Worm (Caenorhabditis elegans): ENCODE data around the gene tasp-1.

ce11 chrIII:10719057-10719456 lies 40.0 kb upstream of the tasp-1 start:
- TF ChIP-seq ztf-11 (tag; optimal IDR thresholded peaks at IDR 0.05) = no peak
- TF ChIP-seq aly-2 (tag; optimal IDR thresholded peaks at IDR 0.05) = no peak
- no peak for TF ChIP-seq Y55F3AM.14 (GFP tag; optimal IDR thresholded peaks at IDR 0.05)
- TF ChIP-seq elt-1 (tag; optimal IDR thresholded peaks at IDR 0.05) = no peak
- peak; percentile 5 for TF ChIP-seq lin-13 (GFP tag; optimal IDR thresholded peaks at IDR 0.05)
- TF ChIP-seq mbf-1 (tag; optimal IDR thresholded peaks at IDR 0.05) = no peak
- no peak for TF ChIP-seq nhr-11 (tag; optimal IDR thresholded peaks at IDR 0.05)
- TF ChIP-seq skn-1 (tag; optimal IDR thresholded peaks at IDR 0.05) = no peak
